Worm (Caenorhabditis elegans): Measurements from ENCODE around the gene wip-1.
"Not testable (repeated sequence)": the region's sequence is repeated elsewhere in the genome, so short reads cannot be mapped to it uniquely, and the experiment has no call there.

Gene wip-1

DNA sequence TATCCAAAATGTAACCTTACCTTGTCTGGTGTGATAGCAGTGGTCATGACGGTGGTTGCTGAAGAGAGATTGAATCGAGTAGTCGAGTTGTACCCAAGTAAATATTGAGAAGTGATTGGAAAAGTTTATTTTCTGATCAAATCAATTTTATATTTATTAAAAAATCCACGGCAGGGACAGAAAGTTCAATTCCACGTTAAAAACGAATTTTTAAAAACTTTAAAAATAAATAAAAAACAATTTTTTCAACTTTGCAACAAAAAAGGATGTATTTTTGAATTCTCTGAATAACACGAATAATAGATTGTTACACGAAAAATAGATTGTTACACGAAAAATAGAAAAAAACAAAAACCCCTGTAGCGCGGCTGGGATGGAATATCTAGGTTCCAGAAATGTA, 37.3 kb downstream of the wip-1 start, which contains the start of gene C45G9.9:
Gene C45G9.9, minus strand, starts transcription at position 101 of the 400 bp plus-strand sequence.
- TF ChIP-seq chd-7 (tag; optimal IDR thresholded peaks at IDR 0.05); pha-4 (tag; optimal IDR thresholded peaks at IDR 0.05); ztf-28 (GFP tag; IDR thresholded peaks at IDR 0.05): not testable (repeated sequence)

- no peak for TF ChIP-seq ztf-3 (GFP tag; optimal IDR thresholded peaks at IDR 0.05)
- no peak for TF ChIP-seq die-1 (tag; optimal IDR thresholded peaks at IDR 0.05)
- no peak for TF ChIP-seq F37B4.10 (GFP tag; IDR thresholded peaks at IDR 0.05)
- no peak for TF ChIP-seq let-526 (GFP tag; IDR thresholded peaks at IDR 0.05)
- TF ChIP-seq lin-35 (GFP tag; optimal IDR thresholded peaks at IDR 0.05), result no peak
- no peak for TF ChIP-seq cebp-2 (GFP tag; IDR thresholded peaks at IDR 0.05)
- no peak for TF ChIP-seq C06A6.2 (GFP tag; conservative IDR thresholded peaks at IDR 0.05)
Observed at ce11 chrIII:5061798-5062197, 43.4 kb downstream of the wip-1 start, which contains the start of gene C45G9.10. TSS of gene C45G9.10 (minus strand) at chrIII:5061898.

ce11 chrIII:5062406-5062805, 44.0 kb downstream of the wip-1 start, which contains the start of gene C45G9.4:
TSS of gene C45G9.4 (plus strand) at chrIII:5062706.
- TF ChIP-seq lsl-1 (GFP tag; optimal IDR thresholded peaks at IDR 0.05); cebp-1 (GFP tag; IDR thresholded peaks at IDR 0.05); cebp-1 (tag; optimal IDR thresholded peaks at IDR 0.05); nhr-179 (tag; optimal IDR thresholded peaks at IDR 0.05): not testable (repeated sequence)

DNA sequence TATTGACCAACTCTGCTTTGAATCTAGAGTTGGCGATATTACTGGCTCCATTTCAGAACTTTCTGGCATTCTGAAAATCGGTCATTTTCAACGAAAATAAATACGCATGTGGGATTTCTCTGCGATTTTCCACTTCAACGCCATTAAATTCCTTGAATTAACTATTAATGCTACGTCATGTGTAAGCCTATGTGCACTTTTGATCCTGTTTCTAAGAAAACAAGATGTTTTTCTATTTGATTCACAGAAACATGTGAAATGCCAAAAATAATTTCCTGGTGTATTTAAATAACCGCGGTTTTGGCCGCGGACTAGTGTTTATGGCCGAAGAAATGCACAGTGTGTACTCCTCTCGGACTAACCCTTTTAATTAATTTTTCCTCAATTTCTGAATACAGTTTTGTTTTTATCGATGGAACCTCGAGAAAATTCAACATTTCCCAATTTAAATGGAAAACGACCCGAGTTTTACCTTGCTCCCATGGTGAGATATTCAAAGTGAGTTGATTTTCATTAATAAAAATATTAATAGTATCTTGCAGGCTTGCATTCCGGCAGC, 50.3 kb downstream of the wip-1 start, which contains the start of the genes C45G9.11 and C45G9.2:
Gene C45G9.11, minus strand, starts transcription at position 51 of the 559 bp plus-strand sequence.
Gene C45G9.2, plus strand, starts transcription at position 392 of the 559 bp plus-strand sequence.
- no peak for TF ChIP-seq ztf-25 (GFP tag; IDR thresholded peaks at IDR 0.05)
- no peak for TF ChIP-seq repo-1 (tag; optimal IDR thresholded peaks at IDR 0.05)
- TF ChIP-seq lin-54 (GFP tag; optimal IDR thresholded peaks at IDR 0.05), result peak; percentile 83
- no peak for TF ChIP-seq zim-3 (tag; optimal IDR thresholded peaks at IDR 0.05)
- peak; percentile 88 for TF ChIP-seq ceh-27 (GFP tag; optimal IDR thresholded peaks at IDR 0.05)
- TF ChIP-seq ceh-100 (GFP tag; IDR thresholded peaks at IDR 0.05), result peak; percentile 47; the same call in 1 of the 2 replicates
- no peak for TF ChIP-seq nhr-90 (tag; optimal IDR thresholded peaks at IDR 0.05)
- no peak for TF ChIP-seq lsy-27 (tag; optimal IDR thresholded peaks at IDR 0.05; ENCODE audit: borderline replicate concordance, insufficient read depth)
- TF ChIP-seq ZK185.1 (tag; optimal IDR thresholded peaks at IDR 0.05; ENCODE audit: poor library complexity, severe bottlenecking), result peak; percentile 85
- TF ChIP-seq madf-6 (GFP tag; IDR thresholded peaks at IDR 0.05), result peak; percentile 73; the same call in 1 of the 2 replicates
- peak; percentile 13 for TF ChIP-seq tlf-1 (GFP tag; optimal IDR thresholded peaks at IDR 0.05)
- TF ChIP-seq cebp-1 (GFP tag; IDR thresholded peaks at IDR 0.05), result no peak
- no peak for TF ChIP-seq cebp-1 (tag; optimal IDR thresholded peaks at IDR 0.05)
- no peak for TF ChIP-seq ceh-58 (GFP tag; IDR thresholded peaks at IDR 0.05)
- TF ChIP-seq Y67H2A.10 (GFP tag; conservative IDR thresholded peaks at IDR 0.05), result peak; percentile 57; the same call in 1 of the 2 replicates
- TF ChIP-seq ztf-3 (GFP tag; optimal IDR thresholded peaks at IDR 0.05), result no peak
- TF ChIP-seq B0336.3 (GFP tag; IDR thresholded peaks at IDR 0.05), result no peak
- no peak for TF ChIP-seq C06A6.2 (GFP tag; conservative IDR thresholded peaks at IDR 0.05)
- TF ChIP-seq T26A5.8 (tag; optimal IDR thresholded peaks at IDR 0.05), result no peak
- TF ChIP-seq nfya-1 (tag; optimal IDR thresholded peaks at IDR 0.05; ENCODE audit: borderline replicate concordance, insufficient read depth), result no peak
- TF ChIP-seq dpl-1 (GFP tag; optimal IDR thresholded peaks at IDR 0.05), result peak; percentile 58
- peak; percentile 81; the same call in 1 of the 2 replicates for TF ChIP-seq ztf-28 (GFP tag; IDR thresholded peaks at IDR 0.05)
- peak in 1 of 3 experiments; percentile 74 for TF ChIP-seq lin-35 (GFP tag; optimal IDR thresholded peaks at IDR 0.05)
- TF ChIP-seq lin-26 (GFP tag; IDR thresholded peaks at IDR 0.05), result no peak
- peak; percentile 50 for TF ChIP-seq xnd-1 (tag; optimal IDR thresholded peaks at IDR 0.05)
- peak; percentile 73 for TF ChIP-seq unc-130 (GFP tag; optimal IDR thresholded peaks at IDR 0.05)
- peak; percentile 39 for TF ChIP-seq lsl-1 (GFP tag; optimal IDR thresholded peaks at IDR 0.05)
- TF ChIP-seq snpc-4 (GFP tag; optimal IDR thresholded peaks at IDR 0.05), result no peak
- peak in 1 of 4 experiments; percentile 45 for TF ChIP-seq snpc-4 (tag; optimal IDR thresholded peaks at IDR 0.05)
- 0 out of 2 replicates have a peak, but pooled peaks have one; percentile 37 for TF ChIP-seq ekl-4 (GFP tag; IDR thresholded peaks at IDR 0.05)
- peak; percentile 65 for TF ChIP-seq efl-1 (GFP tag; optimal IDR thresholded peaks at IDR 0.05)
- no peak for TF ChIP-seq bed-1 (GFP tag; IDR thresholded peaks at IDR 0.05)
- peak in 1 of 2 experiments; percentile 39 for TF ChIP-seq rec-8 (tag; optimal IDR thresholded peaks at IDR 0.05)
- TF ChIP-seq rcor-1 (GFP tag; IDR thresholded peaks at IDR 0.05), result peak; percentile 37; the same call in 1 of the 2 replicates
